Worm (Caenorhabditis elegans): ENCODE measurements around the gene srd-70.

The srd-70 gene

DNA sequence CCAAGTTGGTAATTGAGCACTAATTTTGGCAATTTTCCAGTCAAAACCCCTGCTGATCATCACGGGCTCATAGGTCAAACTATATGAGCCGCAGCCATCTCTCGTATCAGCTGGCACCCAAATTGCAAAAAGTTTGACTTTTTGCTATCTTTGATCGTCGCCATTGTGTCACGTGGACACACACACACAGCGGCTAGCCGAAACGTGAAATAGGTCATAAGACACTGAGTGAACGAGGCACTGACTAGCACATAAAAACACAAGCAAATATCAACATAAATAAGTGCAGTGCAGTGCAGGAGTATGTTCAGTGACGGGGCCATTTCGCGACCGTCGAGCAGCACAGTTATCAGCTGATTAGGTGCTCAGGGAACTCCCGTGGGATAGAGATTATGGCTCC is 35.1 kb upstream of the srd-70 start (continued):
- TF ChIP-seq D2030.7 (GFP tag; IDR thresholded peaks at IDR 0.05) (no peak), lin-54 (GFP tag; optimal IDR thresholded peaks at IDR 0.05) (peak; percentile 16), nhr-27 (tag; optimal IDR thresholded peaks at IDR 0.05) (no peak), ceh-79 (tag; optimal IDR thresholded peaks at IDR 0.05) (no peak), nhr-179 (tag; optimal IDR thresholded peaks at IDR 0.05) (no peak), F52B5.7 (tag; optimal IDR thresholded peaks at IDR 0.05) (no peak), nhr-90 (tag; optimal IDR thresholded peaks at IDR 0.05) (no peak), F33H1.4 (GFP tag; IDR thresholded peaks at IDR 0.05) (no peak), efl-1 (GFP tag; optimal IDR thresholded peaks at IDR 0.05) (no peak), C06A6.2 (GFP tag; conservative IDR thresholded peaks at IDR 0.05) (peak; percentile 54; the same call in 1 of the 2 replicates), mel-28 (tag; optimal IDR thresholded peaks at IDR 0.05; ENCODE audit: borderline replicate concordance) (no peak), rpc-1 (optimal IDR thresholded peaks at IDR 0.05) (no peak), rpc-1 (tag; optimal IDR thresholded peaks at IDR 0.05) (no peak), F57A8.1 (GFP tag; optimal IDR thresholded peaks at IDR 0.05) (no peak), mes-4 (tag; optimal IDR thresholded peaks at IDR 0.05) (no peak), tbx-9 (tag; optimal IDR thresholded peaks at IDR 0.05; ENCODE audit: borderline replicate concordance) (no peak), Y56A3A.18 (GFP tag; IDR thresholded peaks at IDR 0.05) (no peak), madf-3 (GFP tag; IDR thresholded peaks at IDR 0.05) (no peak), mxl-1 (tag; optimal IDR thresholded peaks at IDR 0.05) (no peak), let-526 (GFP tag; IDR thresholded peaks at IDR 0.05) (peak; percentile 66; the same call in 1 of the 2 replicates), attf-3 (GFP tag; conservative IDR thresholded peaks at IDR 0.05) (no peak), bed-1 (GFP tag; IDR thresholded peaks at IDR 0.05) (no peak), ekl-4 (GFP tag; IDR thresholded peaks at IDR 0.05) (no peak), F22D6.2 (tag; optimal IDR thresholded peaks at IDR 0.05) (no peak), ztf-25 (GFP tag; IDR thresholded peaks at IDR 0.05) (no peak), T26A5.8 (tag; optimal IDR thresholded peaks at IDR 0.05) (no peak), Y95B8A.8 (GFP tag; IDR thresholded peaks at IDR 0.05) (no peak), lin-26 (GFP tag; IDR thresholded peaks at IDR 0.05) (no peak), hmg-1.2 (GFP tag; IDR thresholded peaks at IDR 0.05) (0 out of 2 replicates have a peak, but pooled peaks have one; percentile 22), Y53G8AR.9 (GFP tag; conservative IDR thresholded peaks at IDR 0.05) (peak; percentile 64; the same call in 1 of the 2 replicates), sdz-38 (tag; optimal IDR thresholded peaks at IDR 0.05) (no peak), F10E7.11 (tag; optimal IDR thresholded peaks at IDR 0.05) (no peak), hrde-1 (tag; optimal IDR thresholded peaks at IDR 0.05; ENCODE audit: borderline replicate concordance) (no peak), nhr-80 (tag; optimal IDR thresholded peaks at IDR 0.05) (peak; percentile 63), ccch-3 (GFP tag; optimal IDR thresholded peaks at IDR 0.05) (no peak), rcor-1 (GFP tag; IDR thresholded peaks at IDR 0.05) (no peak), athp-1 (tag; optimal IDR thresholded peaks at IDR 0.05) (no peak), dpl-1 (GFP tag; optimal IDR thresholded peaks at IDR 0.05) (no peak), madf-8 (GFP tag; conservative IDR thresholded peaks at IDR 0.05) (no peak), ceh-27 (GFP tag; optimal IDR thresholded peaks at IDR 0.05) (peak; percentile 12), sea-2 (GFP tag; IDR thresholded peaks at IDR 0.05) (no peak), ceh-100 (GFP tag; IDR thresholded peaks at IDR 0.05) (no peak), Y53F4B.3 (GFP tag; IDR thresholded peaks at IDR 0.05) (no peak), aptf-2 (GFP tag; conservative IDR thresholded peaks at IDR 0.05) (no peak), ceh-40 (GFP tag; IDR thresholded peaks at IDR 0.05) (no peak), nfyb-1 (GFP tag; IDR thresholded peaks at IDR 0.05) (peak; percentile 42; the same call in 1 of the 2 replicates), atf-7 (tag; optimal IDR thresholded peaks at IDR 0.05) (peak; percentile 71), madf-6 (GFP tag; IDR thresholded peaks at IDR 0.05) (no peak), C17E4.6 (GFP tag; IDR thresholded peaks at IDR 0.05) (no peak), ceh-58 (GFP tag; IDR thresholded peaks at IDR 0.05) (no peak), nfya-1 (tag; optimal IDR thresholded peaks at IDR 0.05; ENCODE audit: borderline replicate concordance, insufficient read depth) (no peak)

All from whole organism, young adult.